Fruit fly (Drosophila melanogaster): ENCODE data around the gene ChLD3.
A peak's percentile ranks its signal among the peaks of the same experiment; 100 is the strongest.

Gene ChLD3

DNA sequence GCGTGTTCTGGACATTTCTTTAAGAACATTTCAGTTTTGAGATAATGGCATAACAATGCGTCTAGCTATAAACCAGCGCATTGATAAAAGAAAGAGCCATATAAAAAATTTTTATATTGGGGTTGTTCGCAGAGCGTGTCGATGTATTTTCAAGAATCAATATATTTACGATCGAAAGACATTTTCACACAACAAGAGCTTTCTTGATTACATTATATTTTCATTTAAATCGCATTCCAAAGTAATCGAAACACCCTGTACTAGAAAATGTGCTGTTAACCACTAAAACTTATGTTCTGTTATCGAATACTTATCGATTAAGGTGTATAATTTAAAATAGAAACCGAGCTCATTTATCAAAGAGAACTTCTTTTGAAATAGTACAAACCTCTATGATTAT is 34.9 kb upstream of the ChLD3 start (continued):
- no peak for TF ChIP-seq sqz (GFP tag; optimal IDR thresholded peaks at IDR 0.05)
- TF ChIP-seq CG15601 (tag; optimal IDR thresholded peaks at IDR 0.05), result peak; percentile 7
- peak; percentile 25; the same call in 1 of the 2 replicates for TF ChIP-seq HLH3B (GFP tag; IDR thresholded peaks at IDR 0.05)
- peak; percentile 14 for TF ChIP-seq CG12236 (GFP tag; optimal IDR thresholded peaks at IDR 0.05)
- no peak for TF ChIP-seq Ets97D (GFP tag; optimal IDR thresholded peaks at IDR 0.05)
- TF ChIP-seq Aef1 (GFP tag; IDR thresholded peaks at IDR 0.05), result peak; percentile 22; the same call in 1 of the 3 replicates
- peak; percentile 53 for TF ChIP-seq Xbp1 (GFP tag; optimal IDR thresholded peaks at IDR 0.05)
- no peak for TF ChIP-seq hb (GFP tag; IDR thresholded peaks at IDR 0.05; ENCODE audit: partially characterized antibody)
- no peak for TF ChIP-seq so (GFP tag; IDR thresholded peaks at IDR 0.05)
- TF ChIP-seq CG34224 (GFP tag; IDR thresholded peaks at IDR 0.05; ENCODE audit: partially characterized antibody), result no peak
- TF ChIP-seq pfk (GFP tag; optimal IDR thresholded peaks at IDR 0.05), result no peak
- TF ChIP-seq PHDP (tag; optimal IDR thresholded peaks at IDR 0.05), result peak; percentile 58
- TF ChIP-seq zf30C (GFP tag; optimal IDR thresholded peaks at IDR 0.05), result no peak
- TF ChIP-seq CG13424 (tag; optimal IDR thresholded peaks at IDR 0.05), result peak; percentile 72
- no peak for TF ChIP-seq Nf-YC (tag; optimal IDR thresholded peaks at IDR 0.05)
- peak; percentile 34 for TF ChIP-seq CG31388 (GFP tag; optimal IDR thresholded peaks at IDR 0.05)
- no peak for TF ChIP-seq CG14860 (GFP tag; IDR thresholded peaks at IDR 0.05; ENCODE audit: partially characterized antibody)
- no peak for TF ChIP-seq CG1832 (GFP tag; optimal IDR thresholded peaks at IDR 0.05)
- TF ChIP-seq Six4 (GFP tag; optimal IDR thresholded peaks at IDR 0.05), result no peak
- TF ChIP-seq CG12391 (tag; optimal IDR thresholded peaks at IDR 0.05), result peak; percentile 44
- peak; percentile 43 for TF ChIP-seq CG12104 (GFP tag; optimal IDR thresholded peaks at IDR 0.05)
- peak; percentile 3 for TF ChIP-seq CG12219 (GFP tag; optimal IDR thresholded peaks at IDR 0.05)
- no peak for TF ChIP-seq psq (GFP tag; optimal IDR thresholded peaks at IDR 0.05)
- peak; percentile 70 for TF ChIP-seq CG10543 (GFP tag; optimal IDR thresholded peaks at IDR 0.05)
- TF ChIP-seq CG32532 (GFP tag; IDR thresholded peaks at IDR 0.05), result no peak
- TF ChIP-seq Deaf1 (tag; optimal IDR thresholded peaks at IDR 0.05), result no peak
- TF ChIP-seq grau (tag; optimal IDR thresholded peaks at IDR 0.05), result peak; percentile 66
- no peak for TF ChIP-seq dm (GFP tag; optimal IDR thresholded peaks at IDR 0.05)
- TF ChIP-seq CG18011 (GFP tag; optimal IDR thresholded peaks at IDR 0.05), result no peak
- peak; percentile 64 for TF ChIP-seq unpg (GFP tag; optimal IDR thresholded peaks at IDR 0.05)
- TF ChIP-seq Mrtf (GFP tag; IDR thresholded peaks at IDR 0.05), result no peak
- no peak for TF ChIP-seq sens-2 (GFP tag; IDR thresholded peaks at IDR 0.05)
- no peak for TF ChIP-seq Sox102F (GFP tag; optimal IDR thresholded peaks at IDR 0.05)
- no peak for TF ChIP-seq Fer3 (tag; optimal IDR thresholded peaks at IDR 0.05)
- TF ChIP-seq mld (GFP tag; IDR thresholded peaks at IDR 0.05; ENCODE audit: partially characterized antibody), result no peak
- peak; percentile 34 for TF ChIP-seq tin (GFP tag; optimal IDR thresholded peaks at IDR 0.05)
- peak; percentile 67 for TF ChIP-seq NfI (GFP tag; optimal IDR thresholded peaks at IDR 0.05)
- TF ChIP-seq CG12659 (GFP tag; optimal IDR thresholded peaks at IDR 0.05), result peak; percentile 59
- TF ChIP-seq disco-r (GFP tag; optimal IDR thresholded peaks at IDR 0.05), result no peak
- TF ChIP-seq klu (GFP tag; IDR thresholded peaks at IDR 0.05), result peak; percentile 36
- no peak for TF ChIP-seq CG17829 (tag; optimal IDR thresholded peaks at IDR 0.05)
- TF ChIP-seq CG12155 (GFP tag; optimal IDR thresholded peaks at IDR 0.05), result peak; percentile 38
- peak; percentile 13 for TF ChIP-seq CG8089 (GFP tag; optimal IDR thresholded peaks at IDR 0.05)
- TF ChIP-seq Ssrp (tag; optimal IDR thresholded peaks at IDR 0.05), result peak; percentile 41
- no peak for TF ChIP-seq CG17912 (GFP tag; optimal IDR thresholded peaks at IDR 0.05)
- peak; percentile 24 for TF ChIP-seq CG7786 (GFP tag; optimal IDR thresholded peaks at IDR 0.05)
- peak; percentile 59 for TF ChIP-seq zfh2 (GFP tag; optimal IDR thresholded peaks at IDR 0.05)
- peak; percentile 42 for TF ChIP-seq Dek (tag; optimal IDR thresholded peaks at IDR 0.05)
- peak; percentile 21; the same call in 1 of the 2 replicates for TF ChIP-seq esg (GFP tag; conservative IDR thresholded peaks at IDR 0.05)
- TF ChIP-seq Stat92E (GFP tag; optimal IDR thresholded peaks at IDR 0.05), result no peak

Measured in whole organism, embryonic.